Fruit fly (Drosophila melanogaster): Measurements from ENCODE around the gene Cnx99A.

The Cnx99A gene

DNA sequence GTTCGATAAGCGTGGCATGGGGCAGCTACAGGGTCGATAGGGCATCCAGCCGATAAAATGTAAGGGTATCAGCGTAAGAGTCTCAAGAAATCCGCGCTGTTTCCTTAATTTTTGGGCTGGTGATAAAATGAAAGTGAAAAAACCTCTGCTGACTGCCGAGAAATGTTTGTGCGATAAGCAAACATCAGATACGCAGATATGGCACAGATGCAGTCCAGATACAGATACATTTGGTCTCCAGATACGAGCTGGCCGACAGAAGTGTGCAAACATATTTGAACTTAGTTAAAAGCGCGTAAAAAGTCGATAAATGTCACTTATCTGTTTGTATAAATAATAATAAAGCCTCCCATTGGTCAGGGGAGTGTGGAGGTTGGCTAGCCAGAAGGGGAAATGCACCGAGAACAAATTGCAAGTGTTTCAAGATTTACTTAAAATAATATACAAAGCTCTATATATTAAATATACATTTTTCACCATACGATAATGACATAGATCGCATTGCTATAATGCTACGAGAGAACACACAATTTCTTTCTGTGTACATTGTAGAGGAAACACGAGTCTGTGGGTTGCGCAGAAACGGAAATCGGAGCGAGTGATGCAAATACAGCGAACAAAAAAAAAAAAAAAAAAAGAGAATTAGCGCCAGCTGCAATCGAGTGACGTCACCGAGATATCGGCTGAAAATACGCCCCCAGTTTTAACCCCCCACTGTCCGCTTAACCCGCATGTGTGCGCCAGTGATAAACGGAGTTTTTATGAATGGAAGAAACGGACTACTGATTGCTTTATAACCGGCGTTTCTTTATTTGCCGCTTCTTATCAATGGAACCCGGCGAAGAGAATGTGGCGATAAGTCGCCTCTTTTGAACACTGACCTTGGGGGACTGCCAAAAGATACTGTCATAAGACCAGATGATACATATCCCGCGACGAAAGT is 28.6 kb downstream of the Cnx99A start (continued):
- no peak for TF ChIP-seq Stat92E (GFP tag; optimal IDR thresholded peaks at IDR 0.05)
- no peak for TF ChIP-seq fd64A (GFP tag; optimal IDR thresholded peaks at IDR 0.05)
- TF ChIP-seq oc (tag; optimal IDR thresholded peaks at IDR 0.05) = no peak
- TF ChIP-seq CG15269 (tag; optimal IDR thresholded peaks at IDR 0.05) = no peak
- TF ChIP-seq emc (GFP tag; optimal IDR thresholded peaks at IDR 0.05) = no peak
- no peak for TF ChIP-seq nau (GFP tag; optimal IDR thresholded peaks at IDR 0.05)
- TF ChIP-seq zfh1 (GFP tag; IDR thresholded peaks at IDR 0.05) = peak; percentile 42; the same call in 1 of the 3 replicates
- TF ChIP-seq CG17829 (tag; optimal IDR thresholded peaks at IDR 0.05) = peak; percentile 15
- no peak for TF ChIP-seq wek (GFP tag; optimal IDR thresholded peaks at IDR 0.05)
- no peak for TF ChIP-seq repo (GFP tag; optimal IDR thresholded peaks at IDR 0.05)
- no peak for TF ChIP-seq gsb (GFP tag; IDR thresholded peaks at IDR 0.05)
- no peak for TF ChIP-seq Neu2 (GFP tag; optimal IDR thresholded peaks at IDR 0.05; ENCODE audit: borderline replicate concordance)
- TF ChIP-seq Side (GFP tag; optimal IDR thresholded peaks at IDR 0.05) = no peak
- TF ChIP-seq abd-A (tag; optimal IDR thresholded peaks at IDR 0.05) = no peak
- no peak for TF ChIP-seq ap (GFP tag; IDR thresholded peaks at IDR 0.05)
- TF ChIP-seq tna (GFP tag; IDR thresholded peaks at IDR 0.05; ENCODE audit: partially characterized antibody) = no peak
- TF ChIP-seq nmo (GFP tag; optimal IDR thresholded peaks at IDR 0.05) = peak; percentile 14
- no peak for TF ChIP-seq kay (GFP tag; optimal IDR thresholded peaks at IDR 0.05)
- TF ChIP-seq CG18619 (GFP tag; optimal IDR thresholded peaks at IDR 0.05) = no peak
- TF ChIP-seq Rfx (GFP tag; IDR thresholded peaks at IDR 0.05) = 0 out of 2 replicates have a peak, but pooled peaks have one; percentile 18
- TF ChIP-seq Dek (tag; optimal IDR thresholded peaks at IDR 0.05) = no peak
- TF ChIP-seq CG12071 (GFP tag; optimal IDR thresholded peaks at IDR 0.05) = no peak
- no peak for TF ChIP-seq bigmax (GFP tag; optimal IDR thresholded peaks at IDR 0.05)
- no peak for TF ChIP-seq Fer1 (GFP tag; optimal IDR thresholded peaks at IDR 0.05)
- no peak for TF ChIP-seq sim (GFP tag; IDR thresholded peaks at IDR 0.05)
- peak; percentile 33; the same call in 1 of the 2 replicates for TF ChIP-seq lmd (GFP tag; IDR thresholded peaks at IDR 0.05)
- TF ChIP-seq Ets97D (GFP tag; optimal IDR thresholded peaks at IDR 0.05) = no peak
- TF ChIP-seq CG14860 (GFP tag; IDR thresholded peaks at IDR 0.05; ENCODE audit: partially characterized antibody) = no peak
- no peak for TF ChIP-seq CG11398 (GFP tag; optimal IDR thresholded peaks at IDR 0.05)
- no peak for TF ChIP-seq wdn (GFP tag; IDR thresholded peaks at IDR 0.05)
- TF ChIP-seq CG1647 (GFP tag; optimal IDR thresholded peaks at IDR 0.05) = no peak
- TF ChIP-seq CG12391 (tag; optimal IDR thresholded peaks at IDR 0.05) = no peak
- TF ChIP-seq gro (GFP tag; optimal IDR thresholded peaks at IDR 0.05) = no peak
- no peak for TF ChIP-seq pb (GFP tag; optimal IDR thresholded peaks at IDR 0.05)
- TF ChIP-seq tin (GFP tag; optimal IDR thresholded peaks at IDR 0.05) = no peak
- TF ChIP-seq row (GFP tag; IDR thresholded peaks at IDR 0.05) = no peak
- no peak for TF ChIP-seq mld (GFP tag; IDR thresholded peaks at IDR 0.05; ENCODE audit: partially characterized antibody)
- no peak for TF ChIP-seq Dbx (GFP tag; IDR thresholded peaks at IDR 0.05)
- peak; percentile 74 for TF ChIP-seq D19A (tag; optimal IDR thresholded peaks at IDR 0.05)
- no peak for TF ChIP-seq da (GFP tag; optimal IDR thresholded peaks at IDR 0.05)
- peak; percentile 9 for TF ChIP-seq CG14710 (tag; optimal IDR thresholded peaks at IDR 0.05)
- no peak for TF ChIP-seq CG17912 (GFP tag; optimal IDR thresholded peaks at IDR 0.05)
- no peak for TF ChIP-seq nerfin-1 (tag; optimal IDR thresholded peaks at IDR 0.05)
- no peak for TF ChIP-seq CkIIα-i1 (GFP tag; IDR thresholded peaks at IDR 0.05)
- TF ChIP-seq Atf6 (GFP tag; IDR thresholded peaks at IDR 0.05) = no peak
- TF ChIP-seq ssp (GFP tag; IDR thresholded peaks at IDR 0.05) = no peak
- no peak for TF ChIP-seq yki (optimal IDR thresholded peaks at IDR 0.05)
- TF ChIP-seq dpn (GFP tag; optimal IDR thresholded peaks at IDR 0.05) = no peak
- no peak for TF ChIP-seq CG3838 (GFP tag; optimal IDR thresholded peaks at IDR 0.05)
- no peak for TF ChIP-seq wor (GFP tag; IDR thresholded peaks at IDR 0.05)
